Fruit fly (Drosophila melanogaster): ENCODE data around the gene ppk28.
A peak's percentile ranks its signal among the peaks of the same experiment; 100 is the strongest.

Gene ppk28

dm6 chrX:16839905-16840304 is 34.0 kb downstream of the ppk28 start (continued):
- TF ChIP-seq CG4730 (GFP tag; IDR thresholded peaks at IDR 0.05) (no peak), knrl (GFP tag; IDR thresholded peaks at IDR 0.05; ENCODE audit: partially characterized antibody) (peak; percentile 45; the same call in 1 of the 3 replicates), CG9727 (GFP tag; optimal IDR thresholded peaks at IDR 0.05) (no peak), YL-1 (GFP tag; optimal IDR thresholded peaks at IDR 0.05) (no peak), Lhr (GFP tag; optimal IDR thresholded peaks at IDR 0.05) (peak; percentile 14), CG5245 (GFP tag; optimal IDR thresholded peaks at IDR 0.05) (no peak), gcm (GFP tag; optimal IDR thresholded peaks at IDR 0.05) (no peak), CG1603 (tag; optimal IDR thresholded peaks at IDR 0.05) (peak; percentile 43), CG9215 (GFP tag; IDR thresholded peaks at IDR 0.05) (no peak), Kr (GFP tag; optimal IDR thresholded peaks at IDR 0.05) (no peak), Lpt (GFP tag; optimal IDR thresholded peaks at IDR 0.05) (no peak), CG5953 (GFP tag; IDR thresholded peaks at IDR 0.05) (0 out of 2 replicates have a peak, but pooled peaks have one; percentile 33), CG34376 (GFP tag; optimal IDR thresholded peaks at IDR 0.05) (no peak), Gug (GFP tag; IDR thresholded peaks at IDR 0.05) (peak; percentile 14; the same call in 1 of the 4 replicates), CG10565 (GFP tag; optimal IDR thresholded peaks at IDR 0.05) (no peak), pan (optimal IDR thresholded peaks at IDR 0.05) (no peak), pan (GFP tag; optimal IDR thresholded peaks at IDR 0.05 in 1 of 2, IDR thresholded peaks at IDR 0.05 in 1 of 2) (no peak), CG6813 (GFP tag; optimal IDR thresholded peaks at IDR 0.05) (no peak), Dek (tag; optimal IDR thresholded peaks at IDR 0.05) (no peak), Jarid2 (GFP tag; optimal IDR thresholded peaks at IDR 0.05) (no peak), CG17829 (tag; optimal IDR thresholded peaks at IDR 0.05) (no peak), grau (tag; optimal IDR thresholded peaks at IDR 0.05) (no peak), phol (tag; optimal IDR thresholded peaks at IDR 0.05) (peak; percentile 9), MBD-R2 (GFP tag; IDR thresholded peaks at IDR 0.05) (peak; percentile 43), corto (GFP tag; optimal IDR thresholded peaks at IDR 0.05) (no peak), unc-4 (GFP tag; IDR thresholded peaks at IDR 0.05; ENCODE audit: partially characterized antibody) (no peak), bowl (GFP tag; IDR thresholded peaks at IDR 0.05) (no peak), caup (GFP tag; optimal IDR thresholded peaks at IDR 0.05; ENCODE audit: severe bottlenecking) (no peak), NFAT (GFP tag; IDR thresholded peaks at IDR 0.05) (peak; percentile 15; the same call in 1 of the 2 replicates), CoRest (tag; optimal IDR thresholded peaks at IDR 0.05) (peak; percentile 41), ewg (GFP tag; optimal IDR thresholded peaks at IDR 0.05) (no peak), ap (GFP tag; IDR thresholded peaks at IDR 0.05) (no peak), sug (tag; optimal IDR thresholded peaks at IDR 0.05) (no peak), Optix (GFP tag; IDR thresholded peaks at IDR 0.05) (no peak), HmgZ (tag; optimal IDR thresholded peaks at IDR 0.05) (peak; percentile 29), CG7556 (GFP tag; optimal IDR thresholded peaks at IDR 0.05) (no peak), CG17361 (GFP tag; IDR thresholded peaks at IDR 0.05) (no peak), esg (GFP tag; conservative IDR thresholded peaks at IDR 0.05) (no peak), her (GFP tag; optimal IDR thresholded peaks at IDR 0.05) (no peak), pnt (GFP tag; optimal IDR thresholded peaks at IDR 0.05) (peak; percentile 0), H2.0 (GFP tag; IDR thresholded peaks at IDR 0.05) (no peak), ind (GFP tag; optimal IDR thresholded peaks at IDR 0.05) (peak; percentile 20), CG32772 (GFP tag; IDR thresholded peaks at IDR 0.05) (no peak), crc (GFP tag; optimal IDR thresholded peaks at IDR 0.05) (no peak), CG34422 (GFP tag; IDR thresholded peaks at IDR 0.05) (peak; percentile 52; the same call in 1 of the 3 replicates), lab (GFP tag; optimal IDR thresholded peaks at IDR 0.05) (no peak), sima (GFP tag; optimal IDR thresholded peaks at IDR 0.05) (no peak), Hmx (GFP tag; optimal IDR thresholded peaks at IDR 0.05) (no peak), CG6683 (GFP tag; optimal IDR thresholded peaks at IDR 0.05) (no peak), pzg (GFP tag; optimal IDR thresholded peaks at IDR 0.05) (peak; percentile 32), Trl (optimal IDR thresholded peaks at IDR 0.05) (no peak), Trl (GFP tag; optimal IDR thresholded peaks at IDR 0.05) (no peak)

Measured in whole organism, embryonic.